Worm (Caenorhabditis elegans) whole organism, L1 larva: ENCODE results near the gene C07B5.8.

Experiments
- C04F5.9 ChIP-seq: sonication (generic microtip); optimal IDR thresholded peaks from 2 replicates; lab custom pipeline; 2016; ENCODE audit warnings: missing genetic modification characterization, missing compliant biosample characterization
- F16B12.6 ChIP-seq: fragments of 150-350 bp; optimal IDR thresholded peaks from 2 replicates; lab custom pipeline; 2014; ENCODE audit warnings: missing biosample characterization, missing genetic modification characterization
- aha-1 ChIP-seq: fragments of 150-350 bp; optimal IDR thresholded peaks from 2 replicates; lab custom pipeline; 2014; ENCODE audit warnings: missing biosample characterization, missing genetic modification characterization
- aly-2 ChIP-seq: fragments of 150-350 bp; optimal IDR thresholded peaks from 2 replicates; lab custom pipeline; 2014; ENCODE audit warnings: missing biosample characterization, missing genetic modification characterization
- ama-1 ChIP-seq: fragments of 150-350 bp; optimal IDR thresholded peaks from 2 replicates; lab custom pipeline; 2014
- ceh-63 ChIP-seq: fragments of 200-800 bp; sonication (Bioruptor generic); optimal IDR thresholded peaks from 2 replicates; lab custom pipeline; 2018; ENCODE audit warnings: mild to moderate bottlenecking, missing genetic modification characterization, missing compliant biosample characterization
- ceh-8 ChIP-seq: fragments of 200-800 bp; sonication (Bioruptor generic); optimal IDR thresholded peaks from 2 replicates; lab custom pipeline; 2018; ENCODE audit warnings: mild to moderate bottlenecking, missing genetic modification characterization, moderate library complexity, missing compliant biosample characterization
- ceh-82 ChIP-seq, 3 experiments: fragments of 150-350 bp in 1 of 3; sonication (generic microtip) in 2 of 3; optimal IDR thresholded peaks; 2 replicates each; lab custom pipeline; 2014 to 2017; ENCODE audit warnings: missing biosample characterization in 3 of 3, missing genetic modification characterization in 3 of 3
- ceh-88 ChIP-seq: fragments of 200-800 bp; sonication (Bioruptor generic); IDR thresholded peaks from 2 replicates; pipeline ENCODE4 v1.3.6; 2022; ENCODE audit warnings: missing genetic modification characterization, missing compliant biosample characterization
- dsc-1 ChIP-seq: sonication (generic microtip); optimal IDR thresholded peaks from 2 replicates; lab custom pipeline; 2016; ENCODE audit warnings: mild to moderate bottlenecking, missing genetic modification characterization, missing compliant biosample characterization
- efl-1 ChIP-seq, 4 experiments: fragments of 150-350 bp; optimal IDR thresholded peaks in 3 of 4; peaks in 1 of 4; 1 replicate in 1 of 4; 2 replicates in 3 of 4; lab custom pipeline; 2014; ENCODE audit warnings: missing biosample characterization in 2 of 4, missing genetic modification characterization in 2 of 4, missing genetic modification reagents in 2 of 4
- egl-27 ChIP-seq, 2 experiments: fragments of 150-350 bp in 1 of 2; sonication (generic microtip); optimal IDR thresholded peaks; 3 replicates each; lab custom pipeline; 2017 to 2018; ENCODE audit warnings: missing biosample characterization in 2 of 2, missing genetic modification characterization in 2 of 2, missing genetic modification reagents in 2 of 2
- elt-2 ChIP-seq: sonication (generic microtip); optimal IDR thresholded peaks from 2 replicates; lab custom pipeline; 2016; ENCODE audit warnings: missing genetic modification characterization, mild to moderate bottlenecking, inconsistent platforms, missing compliant biosample characterization, missing genetic modification reagents
- ets-5 ChIP-seq: fragments of 200-800 bp; sonication (Bioruptor generic); IDR thresholded peaks from 2 replicates; pipeline ENCODE4 v1.3.6; 2022; ENCODE audit warnings: missing genetic modification characterization, missing compliant biosample characterization
- fkh-4 ChIP-seq: sonication (generic microtip); optimal IDR thresholded peaks from 2 replicates; lab custom pipeline; 2016; ENCODE audit warnings: missing compliant biosample characterization, missing genetic modification characterization, borderline replicate concordance
- fkh-8 ChIP-seq: sonication (generic microtip); optimal IDR thresholded peaks from 2 replicates; lab custom pipeline; 2016; ENCODE audit warnings: mild to moderate bottlenecking, missing genetic modification characterization, missing compliant biosample characterization
- grh-1 ChIP-seq: fragments of 200-800 bp; sonication (Bioruptor generic); IDR thresholded peaks from 2 replicates; pipeline ENCODE4 v1.3.6; 2022; ENCODE audit warnings: missing genetic modification reagents, missing genetic modification characterization, missing compliant biosample characterization
- hlh-17 ChIP-seq: fragments of 200-800 bp; sonication (Bioruptor generic); optimal IDR thresholded peaks from 2 replicates; lab custom pipeline; 2018; ENCODE audit warnings: missing genetic modification characterization, mild to moderate bottlenecking, missing compliant biosample characterization, moderate library complexity, borderline replicate concordance
- hpl-2 ChIP-seq: fragments of 150-350 bp; optimal IDR thresholded peaks from 2 replicates; lab custom pipeline; 2014; ENCODE audit warnings: missing biosample characterization, missing genetic modification reagents, missing genetic modification characterization
- isw-1 ChIP-seq: fragments of 200-800 bp; sonication (Bioruptor generic); IDR thresholded peaks from 2 replicates; pipeline ENCODE4 v1.3.6; 2022; ENCODE audit warnings: missing genetic modification characterization, missing compliant biosample characterization
- jun-1 ChIP-seq: fragments of 150-350 bp; optimal IDR thresholded peaks from 2 replicates; lab custom pipeline; 2014; ENCODE audit warnings: missing biosample characterization, missing genetic modification reagents, missing genetic modification characterization
- lin-13 ChIP-seq: fragments of 150-350 bp; optimal IDR thresholded peaks from 2 replicates; lab custom pipeline; 2014; ENCODE audit warnings: missing biosample characterization, missing genetic modification reagents, missing genetic modification characterization
- lin-14 ChIP-seq: fragments of 200-800 bp; sonication (Bioruptor generic); optimal IDR thresholded peaks from 2 replicates; lab custom pipeline; 2018; ENCODE audit warnings: mild to moderate bottlenecking, missing genetic modification characterization, moderate library complexity, missing compliant biosample characterization
- lin-39 ChIP-seq: fragments of 150-350 bp; optimal IDR thresholded peaks from 2 replicates; lab custom pipeline; 2014; ENCODE audit warnings: missing biosample characterization, missing genetic modification reagents, missing genetic modification characterization
- mdl-1 ChIP-seq, 2 experiments: fragments of 150-350 bp; optimal IDR thresholded peaks; 2 replicates each; lab custom pipeline; 2014 to 2017; ENCODE audit warnings: missing biosample characterization in 2 of 2, missing genetic modification characterization in 2 of 2, inconsistent platforms in 1 of 2
- nhr-11 ChIP-seq: fragments of 150-350 bp; optimal IDR thresholded peaks from 2 replicates; lab custom pipeline; 2014; ENCODE audit warnings: missing biosample characterization, missing genetic modification characterization
- nhr-12 ChIP-seq: sonication (generic microtip); optimal IDR thresholded peaks from 2 replicates; lab custom pipeline; 2017; ENCODE audit warnings: missing biosample characterization, missing genetic modification characterization
- nhr-76 ChIP-seq: sonication (generic microtip); optimal IDR thresholded peaks from 2 replicates; lab custom pipeline; 2017; ENCODE audit warnings: missing biosample characterization, missing genetic modification characterization
- nhr-85 ChIP-seq: sonication (generic microtip); peaks from one replicate; lab custom pipeline; 2016; ENCODE audit warnings: missing genetic modification characterization, inconsistent platforms, missing compliant biosample characterization
- nhr-90 ChIP-seq: sonication (generic microtip); optimal IDR thresholded peaks from 2 replicates; lab custom pipeline; 2016; ENCODE audit warnings: mild to moderate bottlenecking, missing genetic modification characterization, missing compliant biosample characterization; ENCODE audit not compliant: poor library complexity
- pax-3 ChIP-seq: fragments of 200-800 bp; sonication (Bioruptor generic); optimal IDR thresholded peaks from 2 replicates; lab custom pipeline; 2018; ENCODE audit warnings: mild to moderate bottlenecking, missing genetic modification characterization, moderate library complexity, missing compliant biosample characterization
- pqm-1 ChIP-seq: sonication (generic microtip); optimal IDR thresholded peaks from 3 replicates; lab custom pipeline; 2017; ENCODE audit warnings: missing biosample characterization, missing genetic modification characterization
- skn-1 ChIP-seq: fragments of 150-350 bp; optimal IDR thresholded peaks from 2 replicates; lab custom pipeline; 2014; ENCODE audit warnings: missing biosample characterization, missing genetic modification characterization
- snpc-4 ChIP-seq: fragments of 150-350 bp; optimal IDR thresholded peaks from 2 replicates; lab custom pipeline; 2014; ENCODE audit warnings: missing biosample characterization, missing genetic modification characterization
- snu-23 ChIP-seq: sonication (generic microtip); optimal IDR thresholded peaks from 2 replicates; lab custom pipeline; 2016; ENCODE audit warnings: missing genetic modification characterization, missing compliant biosample characterization
- sptf-1 ChIP-seq: fragments of 150-350 bp; optimal IDR thresholded peaks from 2 replicates; lab custom pipeline; 2014; ENCODE audit warnings: missing biosample characterization, missing genetic modification characterization
- sup-37 ChIP-seq: fragments of 200-800 bp; sonication (Bioruptor generic); optimal IDR thresholded peaks from 2 replicates; lab custom pipeline; 2018; ENCODE audit warnings: mild to moderate bottlenecking, missing genetic modification characterization, missing compliant biosample characterization
- tlp-1 ChIP-seq: fragments of 150-350 bp; optimal IDR thresholded peaks from 2 replicates; lab custom pipeline; 2014; ENCODE audit warnings: missing biosample characterization, missing genetic modification characterization
- unc-130 ChIP-seq: fragments of 150-350 bp; optimal IDR thresholded peaks from 2 replicates; lab custom pipeline; 2017; ENCODE audit warnings: missing biosample characterization, missing genetic modification characterization, inconsistent platforms
- unc-30 ChIP-seq: sonication (generic microtip); optimal IDR thresholded peaks from 2 replicates; lab custom pipeline; 2017; ENCODE audit warnings: missing biosample characterization, missing genetic modification characterization
- unc-62 ChIP-seq: fragments of 150-350 bp; optimal IDR thresholded peaks from 2 replicates; lab custom pipeline; 2014; ENCODE audit warnings: missing biosample characterization, missing genetic modification reagents, missing genetic modification characterization
- unc-98 ChIP-seq: fragments of 200-800 bp; sonication (Bioruptor generic); IDR thresholded peaks from 2 replicates; pipeline ENCODE4 v1.3.6; 2022; ENCODE audit warnings: missing genetic modification characterization, missing compliant biosample characterization
- vab-15 ChIP-seq: sonication (generic microtip); optimal IDR thresholded peaks from 2 replicates; lab custom pipeline; 2017; ENCODE audit warnings: missing genotype, mild to moderate bottlenecking, missing genetic modification characterization, missing compliant biosample characterization
- xbp-1 ChIP-seq: sonication (generic microtip); optimal IDR thresholded peaks from 2 replicates; lab custom pipeline; 2016; ENCODE audit warnings: missing genetic modification characterization, missing compliant biosample characterization
- zag-1 ChIP-seq: fragments of 150-350 bp; optimal IDR thresholded peaks from 2 replicates; lab custom pipeline; 2014; ENCODE audit warnings: missing biosample characterization, missing genetic modification characterization
- zip-4 ChIP-seq: fragments of 200-800 bp; sonication (Bioruptor generic); optimal IDR thresholded peaks from 2 replicates; lab custom pipeline; 2018; ENCODE audit warnings: mild to moderate bottlenecking, missing genetic modification characterization, moderate library complexity, missing compliant biosample characterization
- ztf-11 ChIP-seq, 2 experiments: sonication (generic microtip); optimal IDR thresholded peaks; 2 replicates each; lab custom pipeline; 2016 to 2017; ENCODE audit warnings: missing genetic modification characterization in 2 of 2, missing biosample characterization in 1 of 2, missing compliant biosample characterization in 1 of 2
- ztf-4 ChIP-seq: fragments of 150-350 bp; optimal IDR thresholded peaks from 2 replicates; lab custom pipeline; 2014; ENCODE audit warnings: missing biosample characterization, missing genetic modification characterization

C07B5.8 gene

ce11 chrX:9539294-9540030, 2.9 kb upstream of the C07B5.8 start, which contains the start of gene nuc-1:
TSS of gene nuc-1 (plus strand) at chrX:9539905.
- no peak for TF ChIP-seq egl-27 (tag; optimal IDR thresholded peaks at IDR 0.05; lab: Kevin White, UChicago)
- no peak for TF ChIP-seq xbp-1
- peak; percentile 75 for TF ChIP-seq elt-2
- TF ChIP-seq unc-62 (GFP tag; lab: Kevin White, UChicago) = no peak
- no peak for TF ChIP-seq aly-2 (tag; lab: Kevin White, UChicago)
- TF ChIP-seq unc-30 (tag; lab: Kevin White, UChicago) = no peak
- no peak for TF ChIP-seq ztf-11 (tag; optimal IDR thresholded peaks at IDR 0.05; lab: Kevin White, UChicago)
- TF ChIP-seq fkh-4 = no peak
- no peak for TF ChIP-seq vab-15 (tag; lab: Kevin White, UChicago)
- no peak for TF ChIP-seq nhr-11 (tag; lab: Kevin White, UChicago)
- TF ChIP-seq zip-4 (GFP tag; lab: Kevin White, UChicago) = no peak
- no peak for TF ChIP-seq grh-1 (GFP tag; lab: Robert Waterston, UW)
- no peak for TF ChIP-seq snpc-4 (tag; lab: Kevin White, UChicago)
- TF ChIP-seq efl-1 (optimal IDR thresholded peaks at IDR 0.05; lab: Kevin White, UChicago) = no peak
- peak in 1 of 2 experiments; percentile 69 for TF ChIP-seq efl-1 (GFP tag; optimal IDR thresholded peaks at IDR 0.05 in 1 of 2; lab: Kevin White, UChicago)
- TF ChIP-seq unc-130 (tag; lab: Kevin White, UChicago) = no peak
- TF ChIP-seq lin-13 = no peak
- no peak for TF ChIP-seq pax-3 (tag; lab: Kevin White, UChicago)
- no peak for TF ChIP-seq pqm-1
- no peak for TF ChIP-seq nhr-12 (tag; lab: Kevin White, UChicago)
- TF ChIP-seq aha-1 (tag; lab: Kevin White, UChicago) = no peak
- TF ChIP-seq snu-23 (GFP tag; lab: Kevin White, UChicago) = no peak
- peak; percentile 13 for TF ChIP-seq lin-14 (GFP tag; lab: Kevin White, UChicago)
- peak; percentile 53 for TF ChIP-seq nhr-85 (tag; lab: Kevin White, UChicago)
- no peak for TF ChIP-seq dsc-1 (tag; lab: Kevin White, UChicago)
- TF ChIP-seq ceh-82 (tag; optimal IDR thresholded peaks at IDR 0.05; lab: Kevin White, UChicago) = no peak
- TF ChIP-seq ets-5 = no peak
- TF ChIP-seq tlp-1 (tag; lab: Kevin White, UChicago) = peak; percentile 38
- TF ChIP-seq ama-1 = no peak
- no peak for TF ChIP-seq ztf-4
- TF ChIP-seq nhr-76 (tag; lab: Kevin White, UChicago) = no peak
- TF ChIP-seq mdl-1 (tag; optimal IDR thresholded peaks at IDR 0.05; lab: Kevin White, UChicago) = no peak
- no peak for TF ChIP-seq lin-39 (tag; lab: Kevin White, UChicago)
- no peak for TF ChIP-seq nhr-90 (tag; lab: Kevin White, UChicago)
- TF ChIP-seq, all 84 proteins: peak for 5

DNA sequence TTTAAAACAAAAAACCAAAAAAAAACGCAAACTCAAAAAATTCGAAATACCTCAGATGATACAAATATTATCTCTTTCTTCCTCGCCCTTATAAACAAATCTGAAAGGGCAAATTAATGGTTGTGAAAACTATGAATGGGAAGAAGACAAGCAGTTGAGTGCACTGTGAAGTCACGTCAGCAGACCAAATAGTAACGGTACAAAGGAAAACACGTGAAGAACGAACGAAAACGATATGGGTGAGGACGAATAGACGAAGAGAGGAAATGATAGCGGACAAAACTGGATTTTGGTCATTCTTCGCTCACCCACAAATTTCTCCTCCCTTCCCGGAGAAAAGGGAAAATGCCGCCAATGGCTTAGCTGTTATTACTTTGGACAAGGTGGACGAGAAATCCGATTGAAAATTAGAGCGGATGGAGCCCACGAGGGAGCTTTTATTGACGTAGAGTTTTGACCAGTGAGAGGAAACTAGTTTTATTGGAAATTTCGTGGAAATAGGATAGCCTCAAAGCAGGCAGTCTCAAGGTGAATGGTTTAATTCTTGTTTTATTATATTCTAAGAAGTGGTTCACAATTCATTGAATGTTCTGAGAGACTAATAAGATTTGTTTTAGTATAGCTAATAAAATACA, 1.1 kb upstream of the C07B5.8 start:
- no peak for TF ChIP-seq vab-15 (tag; lab: Kevin White, UChicago)
- TF ChIP-seq nhr-76 (tag; lab: Kevin White, UChicago) = no peak
- TF ChIP-seq ztf-11 (tag; optimal IDR thresholded peaks at IDR 0.05; lab: Kevin White, UChicago) = no peak
- TF ChIP-seq ceh-88 (GFP tag; lab: Robert Waterston, UW) = no peak
- TF ChIP-seq ceh-63 = no peak
- no peak for TF ChIP-seq nhr-11 (tag; lab: Kevin White, UChicago)
- TF ChIP-seq fkh-8 (tag; lab: Kevin White, UChicago) = peak; percentile 62
- TF ChIP-seq ets-5 = no peak
- TF ChIP-seq ceh-8 = no peak
- TF ChIP-seq lin-39 (tag; lab: Kevin White, UChicago) = no peak
- TF ChIP-seq mdl-1 (tag; optimal IDR thresholded peaks at IDR 0.05; lab: Kevin White, UChicago) = peak in 1 of 2 experiments; percentile 62
- TF ChIP-seq nhr-12 (tag; lab: Kevin White, UChicago) = no peak
- no peak for TF ChIP-seq isw-1 (GFP tag; lab: Robert Waterston, UW)
- TF ChIP-seq zag-1 (tag; lab: Kevin White, UChicago) = no peak
- TF ChIP-seq hpl-2 (GFP tag; lab: Kevin White, UChicago) = no peak
- TF ChIP-seq hlh-17 = no peak
- no peak for TF ChIP-seq aly-2 (tag; lab: Kevin White, UChicago)
- TF ChIP-seq jun-1 (tag; lab: Kevin White, UChicago) = no peak
- no peak for TF ChIP-seq skn-1 (tag; lab: Kevin White, UChicago)
- TF ChIP-seq elt-2 = no peak
- TF ChIP-seq ztf-4 = no peak
- TF ChIP-seq unc-98 = no peak
- no peak for TF ChIP-seq zip-4 (GFP tag; lab: Kevin White, UChicago)
- TF ChIP-seq dsc-1 (tag; lab: Kevin White, UChicago) = peak; percentile 96
- no peak for TF ChIP-seq unc-62 (GFP tag; lab: Kevin White, UChicago)
- TF ChIP-seq C04F5.9 (tag; lab: Kevin White, UChicago) = no peak
- TF ChIP-seq sptf-1 = no peak
- no peak for TF ChIP-seq F16B12.6 (tag; lab: Kevin White, UChicago)
- no peak for TF ChIP-seq sup-37 (GFP tag; lab: Kevin White, UChicago)
